Fruit fly (Drosophila melanogaster) whole organism, embryonic: Measurements from ENCODE around the gene CG43367.

Experiments
- BEAF-32 ChIP-seq: fragments of 200-800 bp; sonication (Bioruptor generic); optimal IDR thresholded peaks from 3 replicates; lab custom pipeline; 2017; ENCODE audit warnings: missing biosample characterization, missing genetic modification characterization, mild to moderate bottlenecking, moderate library complexity, missing genetic modification reagents
- Bdp1 ChIP-seq: fragments of 200-800 bp; sonication (Bioruptor generic); optimal IDR thresholded peaks from 3 replicates; lab custom pipeline; 2016; ENCODE audit warnings: missing biosample characterization, missing genetic modification characterization
- CG12219 ChIP-seq: fragments of 200-800 bp; sonication (Bioruptor generic); optimal IDR thresholded peaks from 3 replicates; lab custom pipeline; 2018; ENCODE audit warnings: missing biosample characterization, mild to moderate bottlenecking, missing genetic modification characterization
- CG12391 ChIP-seq: fragments of 200-800 bp; sonication (Bioruptor generic); optimal IDR thresholded peaks from 3 replicates; lab custom pipeline; 2018; ENCODE audit warnings: missing biosample characterization, mild to moderate bottlenecking, missing genetic modification characterization, moderate library complexity
- CG13123 ChIP-seq: fragments of 200-800 bp; sonication (Bioruptor generic); optimal IDR thresholded peaks from 2 replicates; lab custom pipeline; 2016; ENCODE audit warnings: missing biosample characterization, missing genetic modification characterization
- CG14667 ChIP-seq: fragments of 200-800 bp; sonication (Bioruptor generic); IDR thresholded peaks from 2 replicates; pipeline ENCODE4 v1.3.6; 2022; ENCODE audit warnings: missing biosample characterization, missing genetic modification characterization
- CG15011 ChIP-seq: fragments of 200-800 bp; sonication (Bioruptor generic); optimal IDR thresholded peaks from 3 replicates; lab custom pipeline; 2018; ENCODE audit warnings: missing biosample characterization, mild to moderate bottlenecking, missing genetic modification characterization
- CG17912 ChIP-seq: fragments of 200-800 bp; sonication (Bioruptor generic); optimal IDR thresholded peaks from 2 replicates; lab custom pipeline; 2018; ENCODE audit warnings: missing biosample characterization, mild to moderate bottlenecking, missing genetic modification characterization
- CG31365 ChIP-seq: fragments of 200-800 bp; sonication (Bioruptor generic); optimal IDR thresholded peaks from 2 replicates; lab custom pipeline; 2018; ENCODE audit warnings: missing biosample characterization, mild to moderate bottlenecking, missing genetic modification characterization
- CG33213 ChIP-seq: fragments of 200-800 bp; sonication (Bioruptor generic); optimal IDR thresholded peaks from 3 replicates; lab custom pipeline; 2016; ENCODE audit warnings: missing biosample characterization, missing genetic modification characterization
- CG3726 ChIP-seq: fragments of 200-800 bp; sonication (Bioruptor generic); IDR thresholded peaks from 3 replicates; pipeline ENCODE4, ENCODE4 v1.3.6; 2022; ENCODE audit warnings: missing biosample characterization, missing genetic modification characterization
- CG3847 ChIP-seq: fragments of 200-800 bp; sonication (Bioruptor generic); IDR thresholded peaks from 2 replicates; pipeline ENCODE4 v1.3.6; 2022; ENCODE audit warnings: missing biosample characterization, missing genetic modification characterization
- CG42726 ChIP-seq: fragments of 200-800 bp; sonication (Bioruptor generic); IDR thresholded peaks from 2 replicates; pipeline ENCODE4 v1.3.6; 2022; ENCODE audit warnings: missing biosample characterization, missing genetic modification characterization; ENCODE audit not compliant: partially characterized antibody
- CG4854 ChIP-seq: fragments of 200-800 bp; sonication (Bioruptor generic); optimal IDR thresholded peaks from 2 replicates; lab custom pipeline; 2016; ENCODE audit warnings: missing biosample characterization, missing genetic modification characterization, inconsistent platforms
- CG7357 ChIP-seq: fragments of 200-800 bp; sonication (Bioruptor generic); IDR thresholded peaks from 3 replicates; pipeline ENCODE4 v1.3.6; 2022; ENCODE audit warnings: missing biosample characterization, missing genetic modification characterization
- CG7745 ChIP-seq: fragments of 200-800 bp; sonication (Bioruptor generic); optimal IDR thresholded peaks from 2 replicates; lab custom pipeline; 2018; ENCODE audit warnings: missing biosample characterization, mild to moderate bottlenecking, missing genetic modification characterization, moderate library complexity
- CG7928 ChIP-seq: fragments of 200-800 bp; sonication (Bioruptor generic); optimal IDR thresholded peaks from 2 replicates; lab custom pipeline; 2017; ENCODE audit warnings: missing biosample characterization, mild to moderate bottlenecking, missing genetic modification characterization
- CG7963 ChIP-seq: fragments of 200-800 bp; sonication (Bioruptor generic); IDR thresholded peaks from 3 replicates; pipeline ENCODE4 v1.3.6; 2022; ENCODE audit warnings: missing biosample characterization, missing genetic modification characterization; ENCODE audit not compliant: partially characterized antibody
- CG9932 ChIP-seq: fragments of 200-800 bp; sonication (Bioruptor generic); IDR thresholded peaks from 2 replicates; pipeline ENCODE4 v1.3.6; 2022; ENCODE audit warnings: missing biosample characterization, missing genetic modification characterization
- CrebB ChIP-seq: fragments of 200-800 bp; sonication (Bioruptor generic); optimal IDR thresholded peaks from 3 replicates; lab custom pipeline; 2018; ENCODE audit warnings: missing biosample characterization, mild to moderate bottlenecking, missing genetic modification characterization
- D19B ChIP-seq: fragments of 200-800 bp; sonication (Bioruptor generic); optimal IDR thresholded peaks from 2 replicates; lab custom pipeline; 2017; ENCODE audit warnings: missing biosample characterization, mild to moderate bottlenecking, missing genetic modification characterization
- Doc2 ChIP-seq: fragments of 200-800 bp; sonication (Bioruptor generic); IDR thresholded peaks from 2 replicates; pipeline ENCODE4 v1.3.6; 2022; ENCODE audit warnings: missing biosample characterization, missing genetic modification characterization
- H2.0 ChIP-seq: fragments of 200-800 bp; sonication (Bioruptor generic); IDR thresholded peaks from 2 replicates; pipeline ENCODE4 v1.3.6; 2022; ENCODE audit warnings: missing biosample characterization, missing genetic modification characterization
- Mad ChIP-seq: fragments of 200-800 bp; sonication (Bioruptor generic); optimal IDR thresholded peaks from 2 replicates; lab custom pipeline; 2016; ENCODE audit warnings: missing biosample characterization, missing genetic modification characterization
- NFAT ChIP-seq: fragments of 200-800 bp; sonication (Bioruptor generic); IDR thresholded peaks from 2 replicates; pipeline ENCODE4 v1.3.6; 2022; ENCODE audit warnings: missing biosample characterization, missing genetic modification characterization
- PHDP ChIP-seq: fragments of 200-800 bp; sonication (Bioruptor generic); optimal IDR thresholded peaks from 3 replicates; lab custom pipeline; 2018; ENCODE audit warnings: missing biosample characterization, mild to moderate bottlenecking, missing genetic modification characterization, moderate library complexity
- Sox100B ChIP-seq: fragments of 200-800 bp; sonication (Bioruptor generic); optimal IDR thresholded peaks from 3 replicates; lab custom pipeline; 2018; ENCODE audit warnings: missing biosample characterization, mild to moderate bottlenecking, missing genetic modification characterization
- TFAM ChIP-seq: fragments of 200-800 bp; sonication (Bioruptor generic); optimal IDR thresholded peaks from 2 replicates; lab custom pipeline; 2017; ENCODE audit warnings: missing biosample characterization, missing genetic modification characterization, inconsistent platforms
- ab ChIP-seq: fragments of 200-800 bp; sonication (Bioruptor generic); optimal IDR thresholded peaks from 2 replicates; lab custom pipeline; 2016; ENCODE audit warnings: missing biosample characterization, missing genetic modification characterization
- ac ChIP-seq: fragments of 200-800 bp; sonication (Bioruptor generic); optimal IDR thresholded peaks from 3 replicates; lab custom pipeline; 2017; ENCODE audit warnings: missing biosample characterization, mild to moderate bottlenecking, missing genetic modification characterization
- ara ChIP-seq: fragments of 200-800 bp; sonication (Bioruptor generic); IDR thresholded peaks from 2 replicates; pipeline ENCODE4 v1.3.6; 2022; ENCODE audit warnings: missing biosample characterization, missing genetic modification characterization
- ase ChIP-seq: fragments of 200-800 bp; sonication (Bioruptor generic); IDR thresholded peaks from 3 replicates; pipeline ENCODE4 v1.3.6; 2022; ENCODE audit warnings: missing biosample characterization, missing genetic modification characterization
- br ChIP-seq: fragments of >200 bp; optimal IDR thresholded peaks from 2 replicates; lab custom pipeline; 2017
- caup ChIP-seq: fragments of 200-800 bp; sonication (Bioruptor generic); optimal IDR thresholded peaks from 3 replicates; lab custom pipeline; 2017; ENCODE audit warnings: missing biosample characterization, mild to moderate bottlenecking, missing genetic modification characterization, moderate library complexity; ENCODE audit not compliant: severe bottlenecking
- fd96Cb ChIP-seq: fragments of 200-800 bp; sonication (Bioruptor generic); optimal IDR thresholded peaks from 2 replicates; lab custom pipeline; 2018; ENCODE audit warnings: missing biosample characterization, mild to moderate bottlenecking, missing genetic modification characterization, moderate library complexity
- fru ChIP-seq: fragments of >200 bp; optimal IDR thresholded peaks from 2 replicates; lab custom pipeline; 2017
- hkb ChIP-seq, 2 experiments: fragments of 200-800 bp in 1 of 2; fragments of >200 bp in 1 of 2; sonication (Bioruptor generic) in 1 of 2; IDR thresholded peaks in 1 of 2; optimal IDR thresholded peaks in 1 of 2; 2 replicates each; pipeline versions ENCODE4 v1.3.6 to Lab custom; 2017 to 2022; ENCODE audit warnings: missing biosample characterization in 1 of 2, missing genetic modification characterization in 1 of 2
- jigr1 ChIP-seq: fragments of 200-800 bp; sonication (Bioruptor generic); IDR thresholded peaks from 3 replicates; pipeline ENCODE4 v1.3.6; 2022; ENCODE audit warnings: missing biosample characterization, missing genetic modification characterization
- kay ChIP-seq: fragments of 200-800 bp; sonication (Bioruptor generic); optimal IDR thresholded peaks from 2 replicates; lab custom pipeline; 2016; ENCODE audit warnings: missing biosample characterization, missing genetic modification characterization
- kni ChIP-seq: fragments of 200-800 bp; sonication (Bioruptor generic); optimal IDR thresholded peaks from 3 replicates; lab custom pipeline; 2017; ENCODE audit warnings: mild to moderate bottlenecking, missing biosample characterization, missing genetic modification reagents, missing genetic modification characterization
- lola ChIP-seq, 3 experiments: fragments of >200 bp in 2 of 3; fragments of 200-800 bp in 1 of 3; sonication (Bioruptor generic) in 1 of 3; optimal IDR thresholded peaks; 2 replicates each; lab custom pipeline; 2017 to 2019; ENCODE audit warnings: missing biosample characterization in 3 of 3, missing genetic modification characterization in 3 of 3, mild to moderate bottlenecking in 1 of 3, moderate library complexity in 1 of 3
- luna ChIP-seq: fragments of 200-800 bp; sonication (Bioruptor generic); optimal IDR thresholded peaks from 2 replicates; lab custom pipeline; 2016; ENCODE audit warnings: missing biosample characterization, missing genetic modification characterization
- maf-S ChIP-seq: fragments of 200-800 bp; sonication (Bioruptor generic); optimal IDR thresholded peaks from 2 replicates; lab custom pipeline; 2016; ENCODE audit warnings: missing biosample characterization, missing genetic modification characterization
- sens ChIP-seq: fragments of 200-800 bp; sonication (Bioruptor generic); peaks from one replicate; lab custom pipeline; 2016; ENCODE audit warnings: missing biosample characterization, missing genetic modification characterization
- shn ChIP-seq: fragments of 200-800 bp; sonication (Bioruptor generic); optimal IDR thresholded peaks from 3 replicates; lab custom pipeline; 2016; ENCODE audit warnings: missing biosample characterization, missing genetic modification characterization
- sim ChIP-seq: fragments of 200-800 bp; sonication (Bioruptor generic); IDR thresholded peaks from 2 replicates; pipeline ENCODE4 v1.3.6; 2022; ENCODE audit warnings: missing biosample characterization, missing genetic modification characterization
- tap ChIP-seq: fragments of 200-800 bp; optimal IDR thresholded peaks from 3 replicates; lab custom pipeline; 2019; ENCODE audit warnings: missing biosample characterization, mild to moderate bottlenecking, missing genetic modification characterization, moderate library complexity
- tna ChIP-seq: fragments of 200-800 bp; sonication (Bioruptor generic); IDR thresholded peaks from 2 replicates; pipeline ENCODE4 v1.3.6; 2022; ENCODE audit warnings: missing biosample characterization, missing genetic modification characterization; ENCODE audit not compliant: partially characterized antibody
- wek ChIP-seq: fragments of 200-800 bp; sonication (Bioruptor generic); optimal IDR thresholded peaks from 3 replicates; lab custom pipeline; 2018; ENCODE audit warnings: missing biosample characterization, mild to moderate bottlenecking, missing genetic modification characterization, moderate library complexity
- zf30C ChIP-seq: fragments of 200-800 bp; sonication (Bioruptor generic); optimal IDR thresholded peaks from 3 replicates; lab custom pipeline; 2018; ENCODE audit warnings: missing biosample characterization, mild to moderate bottlenecking, missing genetic modification characterization
- zfh1 ChIP-seq: fragments of 200-800 bp; sonication (Bioruptor generic); IDR thresholded peaks from 3 replicates; pipeline ENCODE4 v1.3.6; 2022; ENCODE audit warnings: missing biosample characterization, missing genetic modification characterization

CG43367 gene

DNA sequence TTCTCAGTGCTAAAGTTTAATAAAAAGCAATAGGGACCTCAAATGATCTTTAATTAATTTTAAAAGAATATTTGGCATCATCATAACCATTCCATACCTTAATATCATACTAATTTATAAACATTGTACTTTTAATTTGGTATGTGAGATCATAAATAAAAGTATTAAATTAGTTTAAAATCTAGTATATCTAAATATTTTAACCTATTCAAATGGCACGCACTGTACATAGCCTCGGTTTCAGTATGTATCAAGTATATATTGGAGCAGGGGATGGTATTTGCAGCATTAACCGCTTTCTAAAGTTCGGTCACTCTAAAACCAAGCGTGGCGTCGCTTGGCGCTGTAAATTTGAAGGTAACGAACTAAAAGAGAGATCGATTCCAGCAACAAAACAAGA, 48.6 kb downstream of the CG43367 start, which contains the start of gene pav (continued):
- TF ChIP-seq caup (no peak), Sox100B (GFP tag; lab: Kevin White, UChicago) (no peak), PHDP (tag; lab: Kevin White, UChicago) (no peak), TFAM (GFP tag; lab: Kevin White, UChicago) (no peak), jigr1 (GFP tag; lab: Robert Waterston, UW) (no peak), tna (GFP tag; lab: Robert Waterston, UW) (no peak), CG4854 (GFP tag; lab: Kevin White, UChicago) (no peak), CG33213 (GFP tag; lab: Kevin White, UChicago) (no peak), CG7963 (GFP tag; lab: Robert Waterston, UW) (no peak), tap (tag; lab: Kevin White, UChicago) (no peak), ara (no peak), CG17912 (GFP tag; lab: Kevin White, UChicago) (no peak), hkb (optimal IDR thresholded peaks at IDR 0.05; lab: Kevin White, UChicago) (no peak), hkb (GFP tag; IDR thresholded peaks at IDR 0.05; lab: Robert Waterston, UW) (peak; percentile 65), ase (peak; percentile 38; the same call in 1 of the 3 replicates), sim (GFP tag; lab: Robert Waterston, UW) (no peak), br (lab: Kevin White, UChicago) (no peak), ab (GFP tag; lab: Kevin White, UChicago) (no peak), fd96Cb (peak; percentile 44), zf30C (GFP tag; lab: Kevin White, UChicago) (no peak), NFAT (GFP tag; lab: Robert Waterston, UW) (peak; percentile 19; the same call in 1 of the 2 replicates), Bdp1 (GFP tag; lab: Kevin White, UChicago) (no peak), sens (GFP tag; lab: Kevin White, UChicago) (no peak), CG31365 (tag; lab: Kevin White, UChicago) (no peak), D19B (peak; percentile 86), CG3726 (GFP tag; lab: Robert Waterston, UW) (no peak), CG12391 (tag; lab: Kevin White, UChicago) (peak; percentile 73), CG15011 (GFP tag; lab: Kevin White, UChicago) (no peak), CG7745 (tag; lab: Kevin White, UChicago) (no peak), Doc2 (GFP tag; lab: Robert Waterston, UW) (no peak), CG3847 (peak; percentile 63; the same call in 1 of the 2 replicates), ac (GFP tag; lab: Kevin White, UChicago) (no peak), BEAF-32 (GFP tag; lab: Kevin White, UChicago) (peak; percentile 47), wek (no peak), fru (lab: Kevin White, UChicago) (no peak), kay (GFP tag; lab: Kevin White, UChicago) (no peak), CG9932 (GFP tag; lab: Robert Waterston, UW) (peak; percentile 53), CG42726 (GFP tag; lab: Robert Waterston, UW) (no peak), luna (GFP tag; lab: Kevin White, UChicago) (no peak), kni (GFP tag; lab: Kevin White, UChicago) (no peak), CG7928 (GFP tag; lab: Kevin White, UChicago) (no peak), CG7357 (no peak), CG13123 (no peak), zfh1 (GFP tag; lab: Robert Waterston, UW) (no peak), CG12219 (GFP tag; lab: Kevin White, UChicago) (no peak), CrebB (tag; lab: Kevin White, UChicago) (peak; percentile 2), Mad (GFP tag; lab: Kevin White, UChicago) (peak; percentile 4), lola (GFP tag; optimal IDR thresholded peaks at IDR 0.05; lab: Kevin White, UChicago) (peak in 1 of 3 experiments; percentile 30), H2.0 (no peak), CG14667 (GFP tag; lab: Robert Waterston, UW) (peak; percentile 4; the same call in 1 of the 2 replicates), maf-S (GFP tag; lab: Kevin White, UChicago) (no peak), shn (GFP tag; lab: Kevin White, UChicago) (no peak)
